Worm (Caenorhabditis elegans) whole organism, L4 larva: ENCODE results near the gene lin-52.
A peak's percentile ranks its signal among the peaks of the same experiment; 100 is the strongest.

ENCODE experiments used
- aly-2 ChIP-seq: sonication (generic microtip); optimal IDR thresholded peaks from 2 replicates; lab custom pipeline; 2018; ENCODE audit warnings: missing biosample characterization, missing genetic modification characterization
- dpl-1 ChIP-seq: fragments of 150-350 bp; optimal IDR thresholded peaks from 2 replicates; lab custom pipeline; 2014; ENCODE audit warnings: missing biosample characterization, missing genetic modification reagents, missing genetic modification characterization
- fkh-10 ChIP-seq: fragments of 150-350 bp; optimal IDR thresholded peaks from 2 replicates; lab custom pipeline; 2014; ENCODE audit warnings: missing biosample characterization, missing genetic modification reagents, missing genetic modification characterization
- lin-38 ChIP-seq: fragments of 200-800 bp; sonication (Bioruptor generic); IDR thresholded peaks from 2 replicates; pipeline ENCODE4 v1.3.6; 2022; ENCODE audit warnings: missing genetic modification reagents, missing genetic modification characterization, missing compliant biosample characterization
- lin-39 ChIP-seq: fragments of 150-350 bp; optimal IDR thresholded peaks from 2 replicates; lab custom pipeline; 2014; ENCODE audit warnings: missing biosample characterization, missing genetic modification reagents, missing genetic modification characterization
- mdl-1 ChIP-seq, 2 experiments: fragments of 150-350 bp in 1 of 2; sonication (generic microtip) in 1 of 2; optimal IDR thresholded peaks; 2 replicates each; lab custom pipeline; 2014 to 2017; ENCODE audit warnings: missing biosample characterization in 2 of 2, missing genetic modification characterization in 2 of 2
- mes-2 ChIP-seq: sonication (generic microtip); optimal IDR thresholded peaks from 2 replicates; lab custom pipeline; 2016; ENCODE audit warnings: missing genotype, mild to moderate bottlenecking, missing genetic modification characterization, missing compliant biosample characterization; ENCODE audit not compliant: poor library complexity, severe bottlenecking
- nhr-237 ChIP-seq: sonication (generic microtip); optimal IDR thresholded peaks from 2 replicates; lab custom pipeline; 2017; ENCODE audit warnings: missing biosample characterization, missing genetic modification characterization
- nhr-28 ChIP-seq: fragments of 150-350 bp; optimal IDR thresholded peaks from 2 replicates; lab custom pipeline; 2014; ENCODE audit warnings: missing biosample characterization, missing genetic modification characterization
- nhr-77 ChIP-seq: fragments of 150-350 bp; optimal IDR thresholded peaks from 2 replicates; lab custom pipeline; 2014; ENCODE audit warnings: missing biosample characterization, missing genetic modification characterization
- unc-39 ChIP-seq: sonication (generic microtip); optimal IDR thresholded peaks from 2 replicates; lab custom pipeline; 2017; ENCODE audit warnings: missing biosample characterization, missing genetic modification characterization
- ztf-11 ChIP-seq: fragments of 150-350 bp; optimal IDR thresholded peaks from 2 replicates; lab custom pipeline; 2014; ENCODE audit warnings: missing biosample characterization, missing genetic modification characterization

- TF ChIP-seq unc-39, result no peak
- no peak for TF ChIP-seq fkh-10 (GFP tag; lab: Kevin White, UChicago)
- no peak for TF ChIP-seq lin-39 (tag; lab: Kevin White, UChicago)
- TF ChIP-seq nhr-237 (tag; lab: Kevin White, UChicago), result no peak
- TF ChIP-seq mdl-1 (tag; optimal IDR thresholded peaks at IDR 0.05; lab: Kevin White, UChicago), result peak in 1 of 2 experiments; percentile 36
- peak; percentile 27 for TF ChIP-seq nhr-28
- TF ChIP-seq nhr-77 (tag; lab: Kevin White, UChicago), result peak; percentile 36
- no peak for TF ChIP-seq dpl-1 (GFP tag; lab: Kevin White, UChicago)
- no peak for TF ChIP-seq lin-38 (GFP tag; lab: Robert Waterston, UW)
- TF ChIP-seq ztf-11 (tag; lab: Kevin White, UChicago), result no peak
- peak; percentile 21 for TF ChIP-seq mes-2 (tag; lab: Kevin White, UChicago)
- no peak for TF ChIP-seq aly-2 (tag; lab: Kevin White, UChicago)
Observed at ce11 chrIII:9857110-9857509, 32.6 kb upstream of the lin-52 start.
